Worm (Caenorhabditis elegans) whole organism, L4 larva: ENCODE measurements around the gene gly-20.

Experiments used
- Y5F2A.4 ChIP-seq: fragments of 200-800 bp; sonication (Bioruptor generic); optimal IDR thresholded peaks from 2 replicates; lab custom pipeline; 2018; ENCODE audit warnings: mild to moderate bottlenecking, missing genetic modification characterization, missing compliant biosample characterization
- ama-1 ChIP-seq: fragments of 150-350 bp; optimal IDR thresholded peaks from 2 replicates; lab custom pipeline; 2014; ENCODE audit warnings: inconsistent platforms, mixed read lengths
- fkh-10 ChIP-seq: fragments of 150-350 bp; optimal IDR thresholded peaks from 2 replicates; lab custom pipeline; 2014; ENCODE audit warnings: missing biosample characterization, missing genetic modification reagents, missing genetic modification characterization
- jun-1 ChIP-seq: fragments of 150-350 bp; optimal IDR thresholded peaks from 2 replicates; lab custom pipeline; 2014; ENCODE audit warnings: missing biosample characterization, missing genetic modification reagents, missing genetic modification characterization
- lin-1 ChIP-seq: fragments of 200-800 bp; sonication (Bioruptor generic); IDR thresholded peaks from 2 replicates; pipeline ENCODE4 v1.3.6; 2022; ENCODE audit warnings: missing genetic modification reagents, missing genetic modification characterization, missing compliant biosample characterization
- lir-3 ChIP-seq: sonication (generic microtip); optimal IDR thresholded peaks from 2 replicates; lab custom pipeline; 2016; ENCODE audit warnings: mild to moderate bottlenecking, missing genetic modification characterization, missing compliant biosample characterization
- nhr-10 ChIP-seq: fragments of 150-350 bp; optimal IDR thresholded peaks from 2 replicates; lab custom pipeline; 2014; ENCODE audit warnings: missing biosample characterization, missing genetic modification characterization
- nhr-11 ChIP-seq: fragments of 150-350 bp; optimal IDR thresholded peaks from 2 replicates; lab custom pipeline; 2014; ENCODE audit warnings: missing biosample characterization, missing genetic modification characterization

DNA sequence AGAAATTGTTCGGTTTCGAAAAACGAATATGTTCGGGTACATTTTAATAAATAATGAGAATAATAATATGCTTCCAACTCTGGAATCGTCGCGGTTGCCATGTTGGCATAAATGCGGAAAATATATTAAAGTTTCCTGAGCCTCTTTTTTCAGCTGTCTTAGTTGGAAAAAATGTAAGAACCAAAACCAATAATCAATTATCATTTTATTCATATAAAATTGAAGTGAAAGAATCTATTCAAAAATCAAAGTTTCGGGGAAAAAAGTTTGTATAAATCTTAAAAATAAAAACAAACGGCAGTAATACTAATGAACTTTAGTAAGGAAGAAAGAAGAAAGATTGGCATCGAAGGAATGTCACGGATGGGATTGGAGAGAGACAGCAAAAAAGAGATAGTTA, 22.5 kb downstream of the gly-20 start, which contains the start of gene srh-45:
- no peak for TF ChIP-seq nhr-11 (tag; lab: Kevin White, UChicago)
- TF ChIP-seq fkh-10 (GFP tag; lab: Kevin White, UChicago) = no peak
- TF ChIP-seq jun-1 (tag; lab: Kevin White, UChicago) = no peak
- TF ChIP-seq lir-3 (tag; lab: Kevin White, UChicago) = no peak
- TF ChIP-seq lin-1 (GFP tag; lab: Robert Waterston, UW) = no peak
- TF ChIP-seq nhr-10 (tag; lab: Kevin White, UChicago) = no peak
- no peak for TF ChIP-seq Y5F2A.4 (GFP tag; lab: Kevin White, UChicago)
- no peak for TF ChIP-seq ama-1 (lab: Kevin White, UChicago)
